Worm (Caenorhabditis elegans) whole organism, L2 larva: ENCODE data around the gene F18A1.7.

Experiments
- aly-2 ChIP-seq: fragments of 150-350 bp; optimal IDR thresholded peaks from 2 replicates; lab custom pipeline; 2014; ENCODE audit warnings: missing biosample characterization, missing genetic modification characterization
- ceh-82 ChIP-seq: fragments of 150-350 bp; optimal IDR thresholded peaks from 2 replicates; lab custom pipeline; 2014; ENCODE audit warnings: missing biosample characterization, missing genetic modification characterization
- egl-27 ChIP-seq: sonication (generic microtip); optimal IDR thresholded peaks from 3 replicates; lab custom pipeline; 2017; ENCODE audit warnings: missing biosample characterization, missing genetic modification reagents, missing genetic modification characterization
- mdl-1 ChIP-seq, 2 experiments: fragments of 150-350 bp in 1 of 2; sonication (generic microtip) in 1 of 2; optimal IDR thresholded peaks; 2 replicates each; lab custom pipeline; 2017; ENCODE audit warnings: missing biosample characterization in 2 of 2, missing genetic modification characterization in 2 of 2
- nhr-237 ChIP-seq: fragments of 150-350 bp; optimal IDR thresholded peaks from 2 replicates; lab custom pipeline; 2014; ENCODE audit warnings: missing biosample characterization, missing genetic modification characterization
- unc-55 ChIP-seq: fragments of 150-350 bp; sonication (generic microtip); optimal IDR thresholded peaks from 3 replicates; lab custom pipeline; 2014; ENCODE audit warnings: missing biosample characterization, missing genetic modification reagents, missing genetic modification characterization
- zag-1 ChIP-seq: fragments of 150-350 bp; optimal IDR thresholded peaks from 2 replicates; lab custom pipeline; 2014; ENCODE audit warnings: missing biosample characterization, missing genetic modification characterization

ce11 chrII:7628640-7629039 lies 34.9 kb downstream of the F18A1.7 start:
- TF ChIP-seq zag-1 (tag; lab: Kevin White, UChicago) (no peak), egl-27 (tag; lab: Kevin White, UChicago) (no peak), ceh-82 (tag; lab: Kevin White, UChicago) (no peak), aly-2 (tag; lab: Kevin White, UChicago) (no peak), nhr-237 (tag; lab: Kevin White, UChicago) (no peak), unc-55 (no peak), mdl-1 (tag; optimal IDR thresholded peaks at IDR 0.05; lab: Kevin White, UChicago) (no peak)
